Fruit fly (Drosophila melanogaster): ENCODE data around the gene Galt.

Gene Galt

DNA sequence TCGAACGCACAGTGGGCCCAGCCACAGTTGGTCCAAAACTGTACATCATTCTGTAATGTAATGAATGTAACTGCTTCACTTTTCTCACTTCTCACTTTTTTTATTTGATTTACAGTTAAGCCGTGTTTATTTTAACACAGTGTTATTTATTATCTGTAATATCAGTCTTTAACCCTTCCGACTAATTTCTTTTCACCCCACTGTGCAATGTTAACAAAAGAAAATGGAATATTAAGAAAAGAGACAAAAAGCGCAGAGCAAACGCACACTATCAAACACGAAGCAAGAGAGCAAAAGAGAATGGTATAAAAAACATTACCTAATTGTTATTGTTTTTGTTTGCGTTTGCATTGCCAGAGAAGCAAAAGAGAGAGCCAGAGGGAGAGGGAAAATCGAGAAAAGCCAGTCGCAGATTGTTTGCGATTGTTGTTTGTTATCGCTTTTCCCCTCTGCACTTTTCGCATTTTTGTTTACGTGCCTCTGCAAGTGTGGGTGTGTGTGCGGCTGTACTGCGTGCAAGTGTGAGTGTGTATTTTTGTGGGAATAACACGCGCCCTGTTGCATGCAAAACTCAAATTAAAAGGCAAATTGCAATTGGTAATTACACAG is 20.6 kb downstream of the Galt start (continued):
- TF ChIP-seq danr (GFP tag; IDR thresholded peaks at IDR 0.05), result peak; percentile 95
- peak; percentile 97 for TF ChIP-seq CG8290 (GFP tag; optimal IDR thresholded peaks at IDR 0.05)
- TF ChIP-seq CG8290 (tag; optimal IDR thresholded peaks at IDR 0.05), result peak; percentile 90 to 97
- peak; percentile 12 for TF ChIP-seq BEAF-32 (GFP tag; optimal IDR thresholded peaks at IDR 0.05)
- peak; percentile 98 for TF ChIP-seq CG13296 (GFP tag; optimal IDR thresholded peaks at IDR 0.05)
- TF ChIP-seq Ssrp (tag; optimal IDR thresholded peaks at IDR 0.05), result peak; percentile 99
- peak; percentile 97 for TF ChIP-seq Abd-B (GFP tag; optimal IDR thresholded peaks at IDR 0.05)
- TF ChIP-seq ci (GFP tag; IDR thresholded peaks at IDR 0.05), result peak; percentile 99
- peak; percentile 97 for TF ChIP-seq CG3281 (GFP tag; optimal IDR thresholded peaks at IDR 0.05)
- peak; percentile 98 for TF ChIP-seq CG1233 (GFP tag; optimal IDR thresholded peaks at IDR 0.05)
- TF ChIP-seq Nf-YA (GFP tag; IDR thresholded peaks at IDR 0.05), result peak; percentile 94
- peak; percentile 87 for TF ChIP-seq GATAe (GFP tag; conservative IDR thresholded peaks at IDR 0.05)
- peak; percentile 87 for TF ChIP-seq ssp (GFP tag; IDR thresholded peaks at IDR 0.05)
- TF ChIP-seq Ptx1 (GFP tag; IDR thresholded peaks at IDR 0.05), result peak; percentile 98
- TF ChIP-seq salm (tag; optimal IDR thresholded peaks at IDR 0.05), result peak; percentile 99
- TF ChIP-seq dati (GFP tag; IDR thresholded peaks at IDR 0.05), result peak; percentile 91
- peak; percentile 95 for TF ChIP-seq CG9437 (GFP tag; optimal IDR thresholded peaks at IDR 0.05)
- TF ChIP-seq CG30020 (tag; optimal IDR thresholded peaks at IDR 0.05), result peak; percentile 86
- TF ChIP-seq otp (GFP tag; IDR thresholded peaks at IDR 0.05), result peak; percentile 98
- TF ChIP-seq CG15696 (tag; optimal IDR thresholded peaks at IDR 0.05), result peak; percentile 95
- TF ChIP-seq CG7745 (tag; optimal IDR thresholded peaks at IDR 0.05), result peak; percentile 87
- peak; percentile 98 to 99 for TF ChIP-seq dpn (GFP tag; optimal IDR thresholded peaks at IDR 0.05)
- TF ChIP-seq CG15479 (GFP tag; optimal IDR thresholded peaks at IDR 0.05), result peak; percentile 89
- TF ChIP-seq lola (GFP tag; optimal IDR thresholded peaks at IDR 0.05), result peak in 1 of 3 experiments; percentile 97
- TF ChIP-seq NFAT (GFP tag; IDR thresholded peaks at IDR 0.05), result peak; percentile 96
- peak; percentile 92 for TF ChIP-seq abd-A (tag; optimal IDR thresholded peaks at IDR 0.05)
- TF ChIP-seq zf30C (GFP tag; optimal IDR thresholded peaks at IDR 0.05), result no peak
- peak; percentile 99 for TF ChIP-seq odd (GFP tag; optimal IDR thresholded peaks at IDR 0.05)
- peak; percentile 93 for TF ChIP-seq CG17186 (GFP tag; optimal IDR thresholded peaks at IDR 0.05)
- peak; percentile 98 for TF ChIP-seq ranshi (GFP tag; IDR thresholded peaks at IDR 0.05)
- TF ChIP-seq gcm (GFP tag; optimal IDR thresholded peaks at IDR 0.05), result peak; percentile 99
- peak; percentile 98 for TF ChIP-seq ERR (GFP tag; optimal IDR thresholded peaks at IDR 0.05)
- no peak for TF ChIP-seq pan (optimal IDR thresholded peaks at IDR 0.05)
- peak in 1 of 2 experiments; percentile 98 for TF ChIP-seq pan (GFP tag; optimal IDR thresholded peaks at IDR 0.05 in 1 of 2, IDR thresholded peaks at IDR 0.05 in 1 of 2)
- TF ChIP-seq CG31441 (GFP tag; IDR thresholded peaks at IDR 0.05), result peak; percentile 99
- peak; percentile 97 for TF ChIP-seq ap (GFP tag; IDR thresholded peaks at IDR 0.05)
- TF ChIP-seq CoRest (tag; optimal IDR thresholded peaks at IDR 0.05), result peak; percentile 98
- TF ChIP-seq CG3838 (GFP tag; optimal IDR thresholded peaks at IDR 0.05), result peak; percentile 97
- peak; percentile 97 for TF ChIP-seq sim (GFP tag; IDR thresholded peaks at IDR 0.05)
- peak; percentile 85 for TF ChIP-seq ham (GFP tag; IDR thresholded peaks at IDR 0.05)
- peak; percentile 97 for TF ChIP-seq Rfx (GFP tag; IDR thresholded peaks at IDR 0.05)
- peak; percentile 52; the same call in 1 of the 2 replicates for TF ChIP-seq Bgb (GFP tag; IDR thresholded peaks at IDR 0.05; ENCODE audit: partially characterized antibody)
- peak; percentile 98 for TF ChIP-seq NK7.1 (GFP tag; optimal IDR thresholded peaks at IDR 0.05)
- TF ChIP-seq CG4730 (GFP tag; IDR thresholded peaks at IDR 0.05), result peak; percentile 95
- TF ChIP-seq CG9215 (GFP tag; IDR thresholded peaks at IDR 0.05), result peak; percentile 90
- peak; percentile 98 for TF ChIP-seq CG14014 (GFP tag; IDR thresholded peaks at IDR 0.05)
- peak; percentile 97 for TF ChIP-seq da (GFP tag; optimal IDR thresholded peaks at IDR 0.05)
- peak; percentile 98 for TF ChIP-seq phol (tag; optimal IDR thresholded peaks at IDR 0.05)
- TF ChIP-seq sisA (GFP tag; IDR thresholded peaks at IDR 0.05), result peak; percentile 97
- TF ChIP-seq Dip2 (GFP tag; IDR thresholded peaks at IDR 0.05), result peak; percentile 55; the same call in 1 of the 2 replicates
- TF ChIP-seq CG14050 (GFP tag; IDR thresholded peaks at IDR 0.05), result peak; percentile 97

Measured in whole organism, embryonic.